Fruit fly (Drosophila melanogaster) whole organism, embryonic: ENCODE results near the gene CG11089.

Experiments
- ATbp ChIP-seq: fragments of 200-800 bp; sonication (Bioruptor generic); optimal IDR thresholded peaks from 2 replicates; lab custom pipeline; 2017; ENCODE audit warnings: missing biosample characterization, mild to moderate bottlenecking, missing genetic modification characterization, missing genetic modification reagents
- Asciz ChIP-seq: fragments of 200-800 bp; sonication (Bioruptor generic); optimal IDR thresholded peaks from 2 replicates; lab custom pipeline; 2017; ENCODE audit warnings: missing biosample characterization, mild to moderate bottlenecking, missing genetic modification characterization, missing genetic modification reagents
- Blimp-1 ChIP-seq: fragments of 200-800 bp; sonication (Bioruptor generic); optimal IDR thresholded peaks from 3 replicates; lab custom pipeline; 2018; ENCODE audit warnings: missing biosample characterization, missing genetic modification characterization, mild to moderate bottlenecking, moderate library complexity, missing genetic modification reagents
- CG10267 ChIP-seq: fragments of 200-800 bp; sonication (Bioruptor generic); optimal IDR thresholded peaks from 2 replicates; lab custom pipeline; 2018; ENCODE audit warnings: missing biosample characterization, mild to moderate bottlenecking, missing genetic modification characterization, moderate library complexity
- CG10462 ChIP-seq: fragments of 200-800 bp; sonication (Bioruptor generic); optimal IDR thresholded peaks from 2 replicates; lab custom pipeline; 2016; ENCODE audit warnings: missing biosample characterization, missing genetic modification characterization
- CG12104 ChIP-seq: fragments of 200-800 bp; sonication (Bioruptor generic); optimal IDR thresholded peaks from 3 replicates; lab custom pipeline; 2016; ENCODE audit warnings: missing biosample characterization, missing genetic modification characterization
- CG12391 ChIP-seq: fragments of 200-800 bp; sonication (Bioruptor generic); optimal IDR thresholded peaks from 3 replicates; lab custom pipeline; 2018; ENCODE audit warnings: missing biosample characterization, mild to moderate bottlenecking, missing genetic modification characterization, moderate library complexity
- CG12659 ChIP-seq: fragments of 200-800 bp; sonication (Bioruptor generic); optimal IDR thresholded peaks from 3 replicates; lab custom pipeline; 2017; ENCODE audit warnings: mild to moderate bottlenecking, missing biosample characterization, missing genetic modification reagents, missing genetic modification characterization
- CG15514 ChIP-seq: fragments of 200-800 bp; sonication (Bioruptor generic); optimal IDR thresholded peaks from 3 replicates; lab custom pipeline; 2017; ENCODE audit warnings: missing biosample characterization, missing genetic modification characterization, mild to moderate bottlenecking, moderate library complexity, missing genetic modification reagents
- CG17829 ChIP-seq: fragments of 200-800 bp; optimal IDR thresholded peaks from 2 replicates; lab custom pipeline; 2019; ENCODE audit warnings: missing biosample characterization, mild to moderate bottlenecking, missing genetic modification characterization, moderate library complexity
- CG2116 ChIP-seq: fragments of 200-800 bp; sonication (Bioruptor generic); optimal IDR thresholded peaks from 3 replicates; lab custom pipeline; 2018; ENCODE audit warnings: missing biosample characterization, mild to moderate bottlenecking, missing genetic modification characterization
- CG30020 ChIP-seq: fragments of 200-800 bp; optimal IDR thresholded peaks from 2 replicates; lab custom pipeline; 2019; ENCODE audit warnings: missing biosample characterization, mild to moderate bottlenecking, missing genetic modification characterization, moderate library complexity
- CG31441 ChIP-seq: fragments of 200-800 bp; sonication (Bioruptor generic); IDR thresholded peaks from 2 replicates; pipeline ENCODE4 v1.3.6; 2022; ENCODE audit warnings: missing biosample characterization, missing genetic modification characterization
- CG3281 ChIP-seq: fragments of 200-800 bp; sonication (Bioruptor generic); optimal IDR thresholded peaks from 3 replicates; lab custom pipeline; 2017; ENCODE audit warnings: missing biosample characterization, mild to moderate bottlenecking, missing genetic modification characterization
- CG4854 ChIP-seq: fragments of 200-800 bp; sonication (Bioruptor generic); optimal IDR thresholded peaks from 2 replicates; lab custom pipeline; 2016; ENCODE audit warnings: missing biosample characterization, missing genetic modification characterization, inconsistent platforms
- CG6683 ChIP-seq: fragments of 200-800 bp; sonication (Bioruptor generic); optimal IDR thresholded peaks from 2 replicates; lab custom pipeline; 2017; ENCODE audit warnings: missing biosample characterization, mild to moderate bottlenecking, missing genetic modification characterization, missing genetic modification reagents
- CG7556 ChIP-seq: fragments of 200-800 bp; sonication (Bioruptor generic); optimal IDR thresholded peaks from 2 replicates; lab custom pipeline; 2017; ENCODE audit warnings: missing biosample characterization, mild to moderate bottlenecking, missing genetic modification characterization
- CG9727 ChIP-seq: fragments of 200-800 bp; sonication (Bioruptor generic); optimal IDR thresholded peaks from 3 replicates; lab custom pipeline; 2017; ENCODE audit warnings: missing biosample characterization, mild to moderate bottlenecking, missing genetic modification characterization
- Dek ChIP-seq: fragments of 200-800 bp; sonication (Bioruptor generic); optimal IDR thresholded peaks from 3 replicates; lab custom pipeline; 2019; ENCODE audit warnings: missing biosample characterization, mild to moderate bottlenecking, missing genetic modification characterization, moderate library complexity
- Dp ChIP-seq: fragments of 200-800 bp; sonication (Bioruptor generic); optimal IDR thresholded peaks from 2 replicates; lab custom pipeline; 2018; ENCODE audit warnings: missing biosample characterization, mild to moderate bottlenecking, missing genetic modification characterization, moderate library complexity
- Dref ChIP-seq: fragments of 200-800 bp; sonication (Bioruptor generic); IDR thresholded peaks from 2 replicates; pipeline ENCODE4 v1.3.6; 2022; ENCODE audit warnings: missing biosample characterization, missing genetic modification characterization
- E2f2 ChIP-seq: fragments of 200-800 bp; sonication (Bioruptor generic); IDR thresholded peaks from 2 replicates; pipeline ENCODE4 v1.3.6; 2022; ENCODE audit warnings: missing biosample characterization, missing genetic modification characterization
- Elba2 ChIP-seq: fragments of 200-800 bp; sonication (Bioruptor generic); optimal IDR thresholded peaks from 3 replicates; lab custom pipeline; 2016; ENCODE audit warnings: missing biosample characterization, missing genetic modification characterization
- Ets65A ChIP-seq: fragments of 200-800 bp; sonication (Bioruptor generic); peaks from one replicate; lab custom pipeline; 2016; ENCODE audit warnings: missing biosample characterization, missing genetic modification characterization
- Ets97D ChIP-seq: fragments of 200-800 bp; sonication (Bioruptor generic); optimal IDR thresholded peaks from 3 replicates; lab custom pipeline; 2016; ENCODE audit warnings: missing biosample characterization, missing genetic modification characterization
- MESR4 ChIP-seq: fragments of 200-800 bp; sonication (Bioruptor generic); optimal IDR thresholded peaks from 2 replicates; lab custom pipeline; 2018; ENCODE audit warnings: missing biosample characterization, mild to moderate bottlenecking, missing genetic modification characterization, moderate library complexity
- MTF-1 ChIP-seq: fragments of 200-800 bp; sonication (Bioruptor generic); optimal IDR thresholded peaks from 2 replicates; lab custom pipeline; 2018; ENCODE audit warnings: missing biosample characterization, mild to moderate bottlenecking, missing genetic modification characterization, borderline replicate concordance
- Mad ChIP-seq: fragments of 200-800 bp; sonication (Bioruptor generic); optimal IDR thresholded peaks from 2 replicates; lab custom pipeline; 2016; ENCODE audit warnings: missing biosample characterization, missing genetic modification characterization
- Max ChIP-seq: fragments of 200-800 bp; sonication (Bioruptor generic); optimal IDR thresholded peaks from 2 replicates; lab custom pipeline; 2016; ENCODE audit warnings: missing biosample characterization, mild to moderate bottlenecking, missing genetic modification characterization
- Scr ChIP-seq: fragments of 200-800 bp; sonication (Bioruptor generic); IDR thresholded peaks from 2 replicates; pipeline ENCODE4 v1.3.6; 2022; ENCODE audit warnings: missing biosample characterization, missing genetic modification characterization; ENCODE audit not compliant: partially characterized antibody
- Sin3A ChIP-seq: fragments of >200 bp; optimal IDR thresholded peaks from 2 replicates; lab custom pipeline; 2018
- TFAM ChIP-seq: fragments of 200-800 bp; sonication (Bioruptor generic); optimal IDR thresholded peaks from 2 replicates; lab custom pipeline; 2017; ENCODE audit warnings: missing biosample characterization, missing genetic modification characterization, inconsistent platforms
- caup ChIP-seq: fragments of 200-800 bp; sonication (Bioruptor generic); optimal IDR thresholded peaks from 3 replicates; lab custom pipeline; 2017; ENCODE audit warnings: missing biosample characterization, mild to moderate bottlenecking, missing genetic modification characterization, moderate library complexity; ENCODE audit not compliant: severe bottlenecking
- croc ChIP-seq: fragments of 200-800 bp; sonication (Bioruptor generic); conservative IDR thresholded peaks from 3 replicates; pipeline ENCODE4 v1.3.6; 2022; ENCODE audit warnings: missing biosample characterization, missing genetic modification characterization
- cwo ChIP-seq: fragments of 200-800 bp; sonication (Bioruptor generic); optimal IDR thresholded peaks from 3 replicates; lab custom pipeline; 2017; ENCODE audit warnings: missing biosample characterization, missing genetic modification characterization, mild to moderate bottlenecking, moderate library complexity, missing genetic modification reagents
- da ChIP-seq: fragments of 200-800 bp; sonication (Bioruptor generic); optimal IDR thresholded peaks from 2 replicates; lab custom pipeline; 2016; ENCODE audit warnings: missing biosample characterization, missing genetic modification characterization
- dm ChIP-seq: fragments of 200-800 bp; sonication (Bioruptor generic); optimal IDR thresholded peaks from 3 replicates; lab custom pipeline; 2016; ENCODE audit warnings: missing biosample characterization, missing genetic modification characterization
- ems ChIP-seq: fragments of 200-800 bp; sonication (Bioruptor generic); optimal IDR thresholded peaks from 3 replicates; lab custom pipeline; 2016; ENCODE audit warnings: missing biosample characterization, missing genetic modification characterization
- gcm ChIP-seq: fragments of 200-800 bp; sonication (Bioruptor generic); optimal IDR thresholded peaks from 2 replicates; lab custom pipeline; 2019; ENCODE audit warnings: missing biosample characterization, mild to moderate bottlenecking, missing genetic modification characterization, moderate library complexity
- grn ChIP-seq: fragments of 200-800 bp; sonication (Bioruptor generic); optimal IDR thresholded peaks from 3 replicates; lab custom pipeline; 2017; ENCODE audit warnings: missing biosample characterization, missing genetic modification characterization
- kah ChIP-seq: fragments of 200-800 bp; sonication (Bioruptor generic); optimal IDR thresholded peaks from 2 replicates; lab custom pipeline; 2018; ENCODE audit warnings: missing biosample characterization, mild to moderate bottlenecking, missing genetic modification characterization
- nmo ChIP-seq: fragments of 200-800 bp; sonication (Bioruptor generic); optimal IDR thresholded peaks from 2 replicates; lab custom pipeline; 2018; ENCODE audit warnings: missing biosample characterization, mild to moderate bottlenecking, missing genetic modification characterization, moderate library complexity
- phol ChIP-seq: fragments of 200-800 bp; sonication (Bioruptor generic); optimal IDR thresholded peaks from 3 replicates; lab custom pipeline; 2018; ENCODE audit warnings: missing biosample characterization, mild to moderate bottlenecking, missing genetic modification characterization, moderate library complexity
- pzg ChIP-seq: fragments of 200-800 bp; sonication (Bioruptor generic); optimal IDR thresholded peaks from 3 replicates; lab custom pipeline; 2018; ENCODE audit warnings: missing biosample characterization, mild to moderate bottlenecking, missing genetic modification characterization, moderate library complexity
- run ChIP-seq: fragments of 200-800 bp; sonication (Bioruptor generic); optimal IDR thresholded peaks from 3 replicates; lab custom pipeline; 2018; ENCODE audit warnings: missing biosample characterization, mild to moderate bottlenecking, missing genetic modification characterization
- sr ChIP-seq: fragments of 200-800 bp; sonication (Bioruptor generic); IDR thresholded peaks from 3 replicates; pipeline ENCODE4 v1.3.6; 2022; ENCODE audit warnings: missing biosample characterization, missing genetic modification characterization
- unc-4 ChIP-seq: fragments of 200-800 bp; sonication (Bioruptor generic); IDR thresholded peaks from 2 replicates; pipeline ENCODE4 v1.3.6; 2022; ENCODE audit warnings: missing biosample characterization, missing genetic modification characterization; ENCODE audit not compliant: partially characterized antibody
- yki ChIP-seq: fragments of >200 bp; optimal IDR thresholded peaks from 3 replicates; lab custom pipeline; 2018
- zfh2 ChIP-seq: fragments of 200-800 bp; sonication (Bioruptor generic); optimal IDR thresholded peaks from 2 replicates; lab custom pipeline; 2016; ENCODE audit warnings: missing biosample characterization, missing genetic modification characterization

Gene CG11089

dm6 chr3R:24876843-24877457 lies at the start of gene CG11089, which contains the start of gene CG31381:
Gene CG11089, plus strand, starts transcription at chr3R:24877045.
Gene CG31381, plus strand, starts transcription at chr3R:24877045.
- peak; percentile 44 for TF ChIP-seq CG12659 (GFP tag; lab: Kevin White, UChicago)
- TF ChIP-seq Ets65A (GFP tag; lab: Kevin White, UChicago), result peak; percentile 14
- TF ChIP-seq phol (tag; lab: Kevin White, UChicago), result peak; percentile 21
- peak; percentile 97 for TF ChIP-seq E2f2
- TF ChIP-seq grn (GFP tag; lab: Kevin White, UChicago), result peak; percentile 11
- peak; percentile 14 for TF ChIP-seq CG6683
- TF ChIP-seq Sin3A (lab: Kevin White, UChicago), result peak; percentile 6
- peak; percentile 66 for TF ChIP-seq Max (GFP tag; lab: Kevin White, UChicago)
- peak; percentile 25 for TF ChIP-seq Asciz (GFP tag; lab: Kevin White, UChicago)
- peak; percentile 46 for TF ChIP-seq CG9727 (GFP tag; lab: Kevin White, UChicago)
- no peak for TF ChIP-seq Mad (GFP tag; lab: Kevin White, UChicago)
- no peak for TF ChIP-seq CG10462 (GFP tag; lab: Kevin White, UChicago)
- peak; percentile 89 for TF ChIP-seq dm
- TF ChIP-seq CG3281, result peak; percentile 5
- TF ChIP-seq MTF-1 (GFP tag; lab: Kevin White, UChicago), result no peak
- no peak for TF ChIP-seq da (GFP tag; lab: Kevin White, UChicago)
- TF ChIP-seq CG2116, result peak; percentile 5
- TF ChIP-seq pzg, result peak; percentile 50
- no peak for TF ChIP-seq ems
- TF ChIP-seq CG31441 (GFP tag; lab: Robert Waterston, UW), result 0 out of 2 replicates have a peak, but pooled peaks have one; percentile 7
- no peak for TF ChIP-seq sr (GFP tag; lab: Robert Waterston, UW)
- peak; percentile 45 for TF ChIP-seq CG10267 (tag; lab: Kevin White, UChicago)
- TF ChIP-seq CG15514, result peak; percentile 83
- peak; percentile 32 for TF ChIP-seq Dek (tag; lab: Kevin White, UChicago)
- TF ChIP-seq Ets97D (GFP tag; lab: Kevin White, UChicago), result peak; percentile 44
- TF ChIP-seq gcm (GFP tag; lab: Kevin White, UChicago), result no peak
- TF ChIP-seq CG7556 (GFP tag; lab: Kevin White, UChicago), result peak; percentile 24
- TF ChIP-seq CG17829, result peak; percentile 39
- TF ChIP-seq zfh2 (GFP tag; lab: Kevin White, UChicago), result no peak
- TF ChIP-seq CG12104 (GFP tag; lab: Kevin White, UChicago), result peak; percentile 38
- TF ChIP-seq CG12391 (tag; lab: Kevin White, UChicago), result peak; percentile 61
- TF ChIP-seq Dref, result no peak
- TF ChIP-seq ATbp (GFP tag; lab: Kevin White, UChicago), result no peak
- TF ChIP-seq yki (lab: Kevin White, UChicago), result no peak
- peak; percentile 2 for TF ChIP-seq CG30020
- TF ChIP-seq unc-4 (GFP tag; lab: Robert Waterston, UW), result peak; percentile 16; the same call in 1 of the 2 replicates
- peak; percentile 13 for TF ChIP-seq Elba2 (GFP tag; lab: Kevin White, UChicago)
- peak; percentile 99 for TF ChIP-seq kah (GFP tag; lab: Kevin White, UChicago)
- TF ChIP-seq TFAM (GFP tag; lab: Kevin White, UChicago), result no peak
- TF ChIP-seq Scr (GFP tag; lab: Robert Waterston, UW), result 0 out of 2 replicates have a peak, but pooled peaks have one; percentile 4
- peak; percentile 36 for TF ChIP-seq nmo
- TF ChIP-seq caup (GFP tag; lab: Kevin White, UChicago), result peak; percentile 45
- peak; percentile 22 for TF ChIP-seq MESR4
- peak; percentile 97 for TF ChIP-seq CG4854 (GFP tag; lab: Kevin White, UChicago)
- peak; percentile 94 for TF ChIP-seq cwo (GFP tag; lab: Kevin White, UChicago)
- TF ChIP-seq Blimp-1 (GFP tag; lab: Kevin White, UChicago), result no peak
- TF ChIP-seq run (tag; lab: Kevin White, UChicago), result peak; percentile 37
- TF ChIP-seq croc (GFP tag; lab: Robert Waterston, UW), result 0 out of 3 replicates have a peak, but pooled peaks have one; percentile 3
- TF ChIP-seq Dp (GFP tag; lab: Kevin White, UChicago), result peak; percentile 96
